Fruit fly (Drosophila melanogaster): ENCODE results near the gene CG33489.

dm6 chr3L:11542948-11543347, 33.9 kb downstream of the CG33489 start:
- no peak for TF ChIP-seq CG31627 (GFP tag; optimal IDR thresholded peaks at IDR 0.05)
- TF ChIP-seq CG6276 (GFP tag; optimal IDR thresholded peaks at IDR 0.05): no peak
- no peak for TF ChIP-seq Blimp-1 (GFP tag; optimal IDR thresholded peaks at IDR 0.05)
- no peak for TF ChIP-seq CG16779 (tag; optimal IDR thresholded peaks at IDR 0.05)
- TF ChIP-seq Sox102F (GFP tag; optimal IDR thresholded peaks at IDR 0.05): no peak
- TF ChIP-seq CG11762 (GFP tag; optimal IDR thresholded peaks at IDR 0.05; ENCODE audit: insufficient read depth): no peak
- no peak for TF ChIP-seq CG3919 (GFP tag; optimal IDR thresholded peaks at IDR 0.05)
- TF ChIP-seq Sox15 (GFP tag; optimal IDR thresholded peaks at IDR 0.05): no peak
- no peak for TF ChIP-seq Eip93F (GFP tag; optimal IDR thresholded peaks at IDR 0.05)
- TF ChIP-seq Hr39 (GFP tag; optimal IDR thresholded peaks at IDR 0.05): no peak
- no peak for TF ChIP-seq lz (GFP tag; optimal IDR thresholded peaks at IDR 0.05)
- TF ChIP-seq OdsH (GFP tag; optimal IDR thresholded peaks at IDR 0.05): no peak
- no peak for TF ChIP-seq CG6792 (GFP tag; optimal IDR thresholded peaks at IDR 0.05)

Measured in whole organism, prepupa.